Worm (Caenorhabditis elegans) whole organism, L3 larva: ENCODE measurements around the gene C05D9.4.

Experiments
- snpc-4 ChIP-seq: fragments of 150-350 bp; optimal IDR thresholded peaks from 2 replicates; lab custom pipeline; 2014; ENCODE audit warnings: missing biosample characterization, missing genetic modification characterization
- unc-39 ChIP-seq: sonication (generic microtip); optimal IDR thresholded peaks from 4 replicates; lab custom pipeline; 2017; ENCODE audit warnings: missing biosample characterization, missing genetic modification characterization

DNA sequence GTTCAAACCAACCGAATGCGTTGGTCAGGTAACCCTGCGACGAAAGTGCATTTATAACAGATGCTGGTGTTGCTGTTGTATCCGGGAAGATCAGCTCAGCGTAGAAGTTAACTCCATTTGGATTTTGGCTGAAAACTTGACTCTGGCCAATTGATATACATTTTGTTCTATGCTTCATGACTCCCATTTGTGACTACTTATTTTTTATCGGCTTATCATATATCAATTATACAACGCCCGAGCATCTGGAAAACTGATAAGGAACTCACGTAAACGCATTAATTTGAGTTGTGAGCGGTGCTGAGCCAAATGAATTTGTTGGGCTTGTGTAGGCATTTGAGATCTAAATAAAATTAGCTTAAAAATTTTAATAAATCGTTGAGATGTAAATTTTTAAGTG lies 39.5 kb downstream of the C05D9.4 start:
- no peak for TF ChIP-seq unc-39 (tag; lab: Kevin White, UChicago)
- TF ChIP-seq snpc-4 (tag; lab: Kevin White, UChicago): no peak
